Worm (Caenorhabditis elegans): Measurements from ENCODE around the gene dach-1.

dach-1 gene

ce11 chrV:3992334-3992733 lies 42.5 kb downstream of the dach-1 start:
- no peak for TF ChIP-seq B0310.2 (tag; optimal IDR thresholded peaks at IDR 0.05)
- no peak for TF ChIP-seq sea-1 (GFP tag; conservative IDR thresholded peaks at IDR 0.05)
- no peak for TF ChIP-seq tbx-11 (GFP tag; IDR thresholded peaks at IDR 0.05)
- no peak for TF ChIP-seq hnd-1 (tag; optimal IDR thresholded peaks at IDR 0.05)
- no peak for TF ChIP-seq flt-1 (GFP tag; IDR thresholded peaks at IDR 0.05)
- TF ChIP-seq ceh-13 (GFP tag; optimal IDR thresholded peaks at IDR 0.05) = no peak
- no peak for TF ChIP-seq aly-1 (tag; optimal IDR thresholded peaks at IDR 0.05)
- TF ChIP-seq ama-1 (optimal IDR thresholded peaks at IDR 0.05) = no peak
- TF ChIP-seq ceh-36 (tag; optimal IDR thresholded peaks at IDR 0.05) = no peak
- TF ChIP-seq F13C5.2 (tag; optimal IDR thresholded peaks at IDR 0.05) = no peak
- no peak for TF ChIP-seq scrt-1 (GFP tag; IDR thresholded peaks at IDR 0.05)
- TF ChIP-seq hmg-4 (GFP tag; optimal IDR thresholded peaks at IDR 0.05) = no peak
- no peak for TF ChIP-seq pes-1 (GFP tag; IDR thresholded peaks at IDR 0.05)

ce11 chrV:3994048-3994447 lies 44.2 kb downstream of the dach-1 start, which contains the start of gene K09D9.9:
TSS of gene K09D9.9 (minus strand) at chrV:3994148.
- TF ChIP-seq tbx-37 (GFP tag; conservative IDR thresholded peaks at IDR 0.05) (no peak), ama-1 (optimal IDR thresholded peaks at IDR 0.05) (no peak), ceh-36 (tag; optimal IDR thresholded peaks at IDR 0.05) (no peak), hmbx-1 (tag; optimal IDR thresholded peaks at IDR 0.05) (no peak), ets-7 (tag; optimal IDR thresholded peaks at IDR 0.05) (no peak), aly-1 (tag; optimal IDR thresholded peaks at IDR 0.05) (no peak), hmg-4 (GFP tag; optimal IDR thresholded peaks at IDR 0.05) (no peak), sea-1 (GFP tag; conservative IDR thresholded peaks at IDR 0.05) (no peak), B0310.2 (tag; optimal IDR thresholded peaks at IDR 0.05) (no peak), pes-1 (GFP tag; IDR thresholded peaks at IDR 0.05) (no peak), scrt-1 (GFP tag; IDR thresholded peaks at IDR 0.05) (no peak), hnd-1 (tag; optimal IDR thresholded peaks at IDR 0.05) (no peak), ceh-13 (GFP tag; optimal IDR thresholded peaks at IDR 0.05) (no peak), F13C5.2 (tag; optimal IDR thresholded peaks at IDR 0.05) (no peak), flt-1 (GFP tag; IDR thresholded peaks at IDR 0.05) (no peak), tra-4 (tag; optimal IDR thresholded peaks at IDR 0.05) (no peak), tbx-11 (GFP tag; IDR thresholded peaks at IDR 0.05) (no peak)

DNA sequence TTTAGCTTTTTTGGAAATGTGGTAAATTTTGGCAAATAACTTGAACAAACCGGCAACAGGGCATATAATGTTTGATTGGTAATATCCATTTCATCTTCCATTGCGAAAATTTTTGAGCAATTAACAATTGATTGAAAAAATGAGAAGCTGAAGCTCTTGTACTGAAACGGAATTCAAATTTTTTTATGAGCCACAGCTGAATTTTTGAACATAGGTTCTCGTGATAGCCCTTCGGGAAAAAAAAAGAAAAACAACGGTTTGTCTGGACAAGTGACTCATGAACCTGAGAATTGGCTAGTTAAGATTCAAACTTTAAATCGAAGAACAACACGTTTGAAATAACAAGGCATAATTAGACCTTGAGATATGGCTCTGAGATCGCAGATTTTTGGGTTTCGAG lies 46.0 kb downstream of the dach-1 start, which contains the start of gene srx-62:
TSS of gene srx-62 (minus strand) at position 101 of the 400 bp plus-strand sequence.
- TF ChIP-seq ceh-36 (tag; optimal IDR thresholded peaks at IDR 0.05) (no peak), aly-1 (tag; optimal IDR thresholded peaks at IDR 0.05) (no peak), ama-1 (optimal IDR thresholded peaks at IDR 0.05) (no peak), B0310.2 (tag; optimal IDR thresholded peaks at IDR 0.05) (no peak), pes-1 (GFP tag; IDR thresholded peaks at IDR 0.05) (no peak), F13C5.2 (tag; optimal IDR thresholded peaks at IDR 0.05) (no peak), sea-1 (GFP tag; conservative IDR thresholded peaks at IDR 0.05) (no peak), ceh-13 (GFP tag; optimal IDR thresholded peaks at IDR 0.05) (no peak), scrt-1 (GFP tag; IDR thresholded peaks at IDR 0.05) (no peak), ets-7 (tag; optimal IDR thresholded peaks at IDR 0.05) (no peak), hmbx-1 (tag; optimal IDR thresholded peaks at IDR 0.05) (no peak), tbx-37 (GFP tag; conservative IDR thresholded peaks at IDR 0.05) (no peak), hmg-4 (GFP tag; optimal IDR thresholded peaks at IDR 0.05) (no peak), tbx-11 (GFP tag; IDR thresholded peaks at IDR 0.05) (no peak), hnd-1 (tag; optimal IDR thresholded peaks at IDR 0.05) (no peak), flt-1 (GFP tag; IDR thresholded peaks at IDR 0.05) (no peak), tra-4 (tag; optimal IDR thresholded peaks at IDR 0.05) (no peak)
